Worm (Caenorhabditis elegans): Measurements from ENCODE around the gene K08B12.1.

Gene K08B12.1

DNA sequence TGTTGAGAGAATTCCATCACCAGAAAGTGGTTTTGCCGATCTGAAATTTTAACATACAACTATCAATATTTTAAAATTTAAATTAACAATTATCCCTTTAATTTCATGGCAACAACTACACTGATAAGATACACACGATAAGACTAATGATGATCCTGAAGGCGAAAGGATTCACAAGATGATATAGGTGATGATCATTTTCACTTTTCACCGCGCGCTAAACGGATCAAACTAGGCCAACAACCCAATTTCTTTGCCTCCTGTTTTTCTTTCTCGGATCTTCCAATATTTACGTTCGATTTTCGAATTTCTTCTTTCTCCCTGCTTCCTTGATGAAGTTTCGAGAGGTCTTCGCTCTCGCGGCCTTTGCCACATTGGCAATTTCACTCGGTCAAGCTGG, at the start of gene K08B12.1:
TSS of gene K08B12.1 (plus strand) at position 229 of the 400 bp plus-strand sequence.
- no peak for TF ChIP-seq K02D7.2 (tag; optimal IDR thresholded peaks at IDR 0.05)

ce11 chrV:6209930-6210647, 49.1 kb upstream of the K08B12.1 start:
- TF ChIP-seq mec-3 (tag; optimal IDR thresholded peaks at IDR 0.05; ENCODE audit: borderline replicate concordance), result no peak
- no peak for TF ChIP-seq zip-5 (tag; optimal IDR thresholded peaks at IDR 0.05)
- no peak for TF ChIP-seq ceh-30 (tag; optimal IDR thresholded peaks at IDR 0.05)
- no peak for TF ChIP-seq K02D7.2 (tag; optimal IDR thresholded peaks at IDR 0.05)
- TF ChIP-seq Y22D7AL.16 (tag; optimal IDR thresholded peaks at IDR 0.05), result no peak
- TF ChIP-seq hlh-30 (tag; optimal IDR thresholded peaks at IDR 0.05; ENCODE audit: insufficient read depth), result no peak
- TF ChIP-seq lin-11 (tag; optimal IDR thresholded peaks at IDR 0.05), result no peak
- TF ChIP-seq hlh-15 (tag; optimal IDR thresholded peaks at IDR 0.05), result no peak
- TF ChIP-seq unc-42 (tag; optimal IDR thresholded peaks at IDR 0.05), result no peak
- TF ChIP-seq pha-2 (tag; optimal IDR thresholded peaks at IDR 0.05), result no peak
- TF ChIP-seq pag-3 (tag; optimal IDR thresholded peaks at IDR 0.05; ENCODE audit: borderline replicate concordance), result no peak
- TF ChIP-seq unc-3 (GFP tag; conservative IDR thresholded peaks at IDR 0.05), result no peak
- no peak for TF ChIP-seq unc-3 (tag; optimal IDR thresholded peaks at IDR 0.05)
- TF ChIP-seq pha-4 (tag; optimal IDR thresholded peaks at IDR 0.05), result no peak
- TF ChIP-seq ahr-1 (tag; optimal IDR thresholded peaks at IDR 0.05), result no peak
- no peak for TF ChIP-seq ttx-3 (tag; optimal IDR thresholded peaks at IDR 0.05)
- no peak for TF ChIP-seq pros-1 (tag; optimal IDR thresholded peaks at IDR 0.05)
- TF ChIP-seq pax-1 (tag; optimal IDR thresholded peaks at IDR 0.05), result no peak
- TF ChIP-seq fkh-10 (GFP tag; optimal IDR thresholded peaks at IDR 0.05), result no peak
- TF ChIP-seq syd-9 (tag; optimal IDR thresholded peaks at IDR 0.05), result no peak
- TF ChIP-seq ceh-22 (tag; optimal IDR thresholded peaks at IDR 0.05), result no peak

ce11 chrV:6211509-6211908, 47.7 kb upstream of the K08B12.1 start:
- TF ChIP-seq pat-9 (tag; optimal IDR thresholded peaks at IDR 0.05) (no peak), ceh-31 (tag; optimal IDR thresholded peaks at IDR 0.05) (no peak), fax-1 (tag; optimal IDR thresholded peaks at IDR 0.05) (no peak), odd-2 (tag; optimal IDR thresholded peaks at IDR 0.05) (no peak), sox-2 (GFP tag; IDR thresholded peaks at IDR 0.05) (no peak), lin-11 (tag; optimal IDR thresholded peaks at IDR 0.05) (no peak), ref-2 (tag; optimal IDR thresholded peaks at IDR 0.05) (no peak), eyg-1 (tag; optimal IDR thresholded peaks at IDR 0.05) (no peak), ceh-48 (tag; optimal IDR thresholded peaks at IDR 0.05) (no peak), ets-4 (tag; optimal IDR thresholded peaks at IDR 0.05) (no peak), C38D4.7 (GFP tag; optimal IDR thresholded peaks at IDR 0.05) (no peak), F13H6.1 (tag; optimal IDR thresholded peaks at IDR 0.05) (no peak), madf-2 (tag; optimal IDR thresholded peaks at IDR 0.05) (no peak)

- TF ChIP-seq tbx-7 (tag; optimal IDR thresholded peaks at IDR 0.05) (no peak), pax-1 (tag; optimal IDR thresholded peaks at IDR 0.05) (no peak), ceh-34 (tag; optimal IDR thresholded peaks at IDR 0.05) (no peak), tbx-2 (tag; optimal IDR thresholded peaks at IDR 0.05) (no peak), elt-2 (tag; optimal IDR thresholded peaks at IDR 0.05) (no peak), fax-1 (tag; optimal IDR thresholded peaks at IDR 0.05) (no peak)
Observed at ce11 chrV:6212566-6212965, 46.6 kb upstream of the K08B12.1 start.
